Fruit fly (Drosophila melanogaster) whole organism, adult: ENCODE measurements around the gene goe.

Experiments
- CG11617 ChIP-seq: fragments of 200-800 bp; sonication (Bioruptor generic); optimal IDR thresholded peaks from 2 replicates; lab custom pipeline; 2017; ENCODE audit warnings: mild to moderate bottlenecking, missing biosample characterization, missing genetic modification reagents, missing genetic modification characterization
- CG12768 ChIP-seq: fragments of 200-800 bp; sonication (Bioruptor generic); optimal IDR thresholded peaks from 2 replicates; lab custom pipeline; 2017; ENCODE audit warnings: missing biosample characterization, missing genetic modification characterization, mild to moderate bottlenecking, moderate library complexity, missing genetic modification reagents
- CG14711 ChIP-seq: fragments of 200-800 bp; sonication (Bioruptor generic); optimal IDR thresholded peaks from 2 replicates; lab custom pipeline; 2018; ENCODE audit warnings: missing biosample characterization, mild to moderate bottlenecking, missing genetic modification characterization, moderate library complexity
- CG1620 ChIP-seq: fragments of 200-800 bp; sonication (Bioruptor generic); optimal IDR thresholded peaks from 2 replicates; lab custom pipeline; 2016; ENCODE audit warnings: missing biosample characterization, missing genetic modification characterization
- CG33017 ChIP-seq: fragments of 200-800 bp; sonication (Bioruptor generic); optimal IDR thresholded peaks from 2 replicates; lab custom pipeline; 2018; ENCODE audit warnings: missing biosample characterization, mild to moderate bottlenecking, missing genetic modification characterization, moderate library complexity
- CG5204 ChIP-seq: fragments of 200-800 bp; sonication (Bioruptor generic); optimal IDR thresholded peaks from 2 replicates; lab custom pipeline; 2016; ENCODE audit warnings: missing biosample characterization, missing genetic modification characterization
- CG7045 ChIP-seq: fragments of 200-800 bp; sonication (Bioruptor generic); optimal IDR thresholded peaks from 2 replicates; lab custom pipeline; 2017; ENCODE audit warnings: missing biosample characterization, mild to moderate bottlenecking, missing genetic modification characterization
- CG7101 ChIP-seq: fragments of 200-800 bp; sonication (Bioruptor generic); optimal IDR thresholded peaks from 2 replicates; lab custom pipeline; 2018; ENCODE audit warnings: missing biosample characterization, mild to moderate bottlenecking, missing genetic modification characterization, moderate library complexity
- Clk ChIP-seq: fragments of 200-800 bp; sonication (Bioruptor generic); optimal IDR thresholded peaks from 2 replicates; lab custom pipeline; 2017; ENCODE audit warnings: missing biosample characterization, missing genetic modification characterization
- Crg-1 ChIP-seq: fragments of 200-800 bp; sonication (Bioruptor generic); optimal IDR thresholded peaks from 2 replicates; lab custom pipeline; 2016; ENCODE audit warnings: missing biosample characterization, missing genetic modification characterization
- Hr96 ChIP-seq: fragments of 200-800 bp; sonication (Bioruptor generic); optimal IDR thresholded peaks from 2 replicates; lab custom pipeline; 2016; ENCODE audit warnings: missing biosample characterization, missing genetic modification characterization
- Mnt ChIP-seq: fragments of 200-800 bp; sonication (Bioruptor generic); optimal IDR thresholded peaks from 2 replicates; lab custom pipeline; 2016; ENCODE audit warnings: missing biosample characterization, mild to moderate bottlenecking, missing genetic modification characterization
- bab1 ChIP-seq: fragments of 200-800 bp; sonication (Bioruptor generic); optimal IDR thresholded peaks from 3 replicates; lab custom pipeline; 2019; ENCODE audit warnings: missing biosample characterization, mild to moderate bottlenecking, missing genetic modification characterization, moderate library complexity
- cic ChIP-seq: fragments of 200-800 bp; sonication (Bioruptor generic); optimal IDR thresholded peaks from 2 replicates; lab custom pipeline; 2017; ENCODE audit warnings: missing biosample characterization, mild to moderate bottlenecking, missing genetic modification characterization, moderate library complexity
- cnc ChIP-seq, 2 experiments: fragments of >200 bp; optimal IDR thresholded peaks; 2 replicates each; lab custom pipeline; 2017
- kay ChIP-seq: fragments of 200-800 bp; sonication (Bioruptor generic); peaks from one replicate; lab custom pipeline; 2016; ENCODE audit warnings: missing biosample characterization, missing genetic modification characterization, borderline replicate concordance
- ovo ChIP-seq: fragments of 200-800 bp; sonication (Bioruptor generic); optimal IDR thresholded peaks from 2 replicates; lab custom pipeline; 2016; ENCODE audit warnings: missing biosample characterization, missing genetic modification characterization
- pad ChIP-seq: fragments of 200-800 bp; sonication (Bioruptor generic); optimal IDR thresholded peaks from 3 replicates; lab custom pipeline; 2017; ENCODE audit warnings: missing biosample characterization, missing genetic modification characterization, mild to moderate bottlenecking, moderate library complexity, missing genetic modification reagents
- tj ChIP-seq: fragments of 200-800 bp; sonication (Bioruptor generic); optimal IDR thresholded peaks from 3 replicates; lab custom pipeline; 2017; ENCODE audit warnings: missing biosample characterization, mild to moderate bottlenecking, missing genetic modification characterization, moderate library complexity
- toe ChIP-seq: fragments of 200-800 bp; sonication (Bioruptor generic); optimal IDR thresholded peaks from 2 replicates; lab custom pipeline; 2016; ENCODE audit warnings: missing biosample characterization, missing genetic modification characterization

goe gene

dm6 chrX:16781055-16781454 lies 29.3 kb upstream of the goe start:
- TF ChIP-seq CG11617 (GFP tag; lab: Kevin White, UChicago) (no peak), CG33017 (tag; lab: Kevin White, UChicago) (no peak)

- TF ChIP-seq bab1 (GFP tag; lab: Kevin White, UChicago): no peak
- peak; percentile 71 for TF ChIP-seq tj
These were observed 28.5 kb upstream of the goe start for dm6 chrX:16780244-16780643.

- TF ChIP-seq CG5204 (GFP tag; lab: Kevin White, UChicago) (no peak), kay (GFP tag; lab: Kevin White, UChicago) (peak; percentile 48)
These were observed 26.5 kb upstream of the goe start for dm6 chrX:16778138-16778672.

dm6 chrX:16775083-16775482 lies 23.4 kb upstream of the goe start:
- no peak for TF ChIP-seq cic
- no peak for TF ChIP-seq CG7101
- no peak for TF ChIP-seq ovo (GFP tag; lab: Kevin White, UChicago)
- no peak for TF ChIP-seq CG12768 (GFP tag; lab: Kevin White, UChicago)
- no peak for TF ChIP-seq toe (GFP tag; lab: Kevin White, UChicago)
- no peak for TF ChIP-seq Crg-1

dm6 chrX:16774201-16775061 lies 22.7 kb upstream of the goe start:
- TF ChIP-seq Mnt (GFP tag; lab: Kevin White, UChicago) (no peak), Hr96 (GFP tag; lab: Kevin White, UChicago) (no peak), bab1 (GFP tag; lab: Kevin White, UChicago) (no peak)

dm6 chrX:16772882-16773827 lies 21.4 kb upstream of the goe start:
- TF ChIP-seq CG14711 (tag; lab: Kevin White, UChicago) (peak; percentile 9), ovo (GFP tag; lab: Kevin White, UChicago) (no peak)

- no peak for TF ChIP-seq toe (GFP tag; lab: Kevin White, UChicago)
- no peak for TF ChIP-seq Clk
- no peak for TF ChIP-seq kay (GFP tag; lab: Kevin White, UChicago)
- no peak for TF ChIP-seq pad (GFP tag; lab: Kevin White, UChicago)
These were observed 17.1 kb upstream of the goe start for dm6 chrX:16768770-16769169.

dm6 chrX:16766868-16767431 lies 15.2 kb upstream of the goe start:
- TF ChIP-seq CG33017 (tag; lab: Kevin White, UChicago) (no peak), Clk (no peak), bab1 (GFP tag; lab: Kevin White, UChicago) (no peak), CG5204 (GFP tag; lab: Kevin White, UChicago) (no peak), ovo (GFP tag; lab: Kevin White, UChicago) (no peak)

dm6 chrX:16765809-16766208 lies 14.1 kb upstream of the goe start:
- TF ChIP-seq CG1620 (GFP tag; lab: Kevin White, UChicago): no peak
- TF ChIP-seq tj: no peak
- TF ChIP-seq pad (GFP tag; lab: Kevin White, UChicago): no peak
- TF ChIP-seq Mnt (GFP tag; lab: Kevin White, UChicago): no peak
- TF ChIP-seq CG11617 (GFP tag; lab: Kevin White, UChicago): no peak
- TF ChIP-seq Clk: no peak
- no peak for TF ChIP-seq bab1 (GFP tag; lab: Kevin White, UChicago)
- TF ChIP-seq CG14711 (tag; lab: Kevin White, UChicago): no peak
- TF ChIP-seq cnc (optimal IDR thresholded peaks at IDR 0.05; lab: Kevin White, UChicago): no peak
- no peak for TF ChIP-seq CG7045 (GFP tag; lab: Kevin White, UChicago)
- no peak for TF ChIP-seq cic
- no peak for TF ChIP-seq CG33017 (tag; lab: Kevin White, UChicago)
- no peak for TF ChIP-seq Crg-1
